Worm (Caenorhabditis elegans): Measurements from ENCODE around the gene T06A1.5.

Gene T06A1.5

DNA sequence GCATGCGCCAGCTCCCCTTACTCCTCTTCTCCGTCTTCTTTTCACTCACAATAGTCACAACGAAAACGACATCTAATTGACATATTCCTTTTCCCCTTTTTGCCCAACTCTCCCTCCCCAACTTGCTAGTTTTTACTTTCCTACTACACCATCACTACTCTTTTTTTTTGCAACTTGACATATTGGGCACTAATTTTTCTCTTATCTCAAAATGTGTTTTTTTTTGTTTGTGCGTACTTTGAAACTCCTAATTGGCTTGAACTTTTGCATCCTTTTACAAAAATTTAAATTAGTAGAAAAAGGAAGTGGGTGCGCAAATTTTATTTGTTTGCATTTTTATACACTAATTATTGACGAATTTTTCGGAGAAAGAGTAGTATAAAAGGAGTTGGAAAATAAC is 8.5 kb downstream of the T06A1.5 start:
- TF ChIP-seq nhr-76 (tag; optimal IDR thresholded peaks at IDR 0.05) (no peak), nhr-47 (tag; optimal IDR thresholded peaks at IDR 0.05) (peak; percentile 5), nhr-19 (GFP tag; conservative IDR thresholded peaks at IDR 0.05) (0 out of 2 replicates have a peak, but pooled peaks have one; percentile 7), tbx-2 (tag; optimal IDR thresholded peaks at IDR 0.05) (peak; percentile 45), ceh-8 (GFP tag; optimal IDR thresholded peaks at IDR 0.05) (peak; percentile 73), C04F5.9 (tag; optimal IDR thresholded peaks at IDR 0.05) (no peak), lin-14 (GFP tag; optimal IDR thresholded peaks at IDR 0.05) (peak; percentile 86)

DNA sequence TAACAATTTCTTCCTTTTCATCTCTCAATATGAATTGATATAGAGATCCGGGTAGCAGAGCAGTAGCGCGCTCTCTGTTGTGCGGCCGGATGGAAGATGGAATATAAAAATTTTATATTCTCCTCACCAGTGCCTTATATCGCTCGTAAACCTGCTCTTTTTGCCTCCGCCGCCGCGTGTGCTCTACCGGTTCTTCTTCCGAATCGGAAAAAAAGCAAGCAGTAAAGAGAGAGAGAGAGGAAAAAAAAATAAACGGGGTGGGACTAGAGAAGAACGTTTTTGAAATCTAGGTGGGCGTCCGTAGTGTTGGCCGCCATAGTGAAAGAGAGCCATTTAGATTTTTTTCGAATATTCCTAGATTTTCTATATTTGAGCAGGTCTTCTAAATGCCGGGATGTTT is 10.9 kb downstream of the T06A1.5 start, which contains the start of gene glb-25:
Gene glb-25, plus strand, starts transcription at position 301 of the 400 bp plus-strand sequence.
- TF ChIP-seq C34B4.2 (tag; optimal IDR thresholded peaks at IDR 0.05) (no peak), nhr-77 (tag; optimal IDR thresholded peaks at IDR 0.05) (no peak), snu-23 (GFP tag; optimal IDR thresholded peaks at IDR 0.05) (no peak), egl-27 (tag; optimal IDR thresholded peaks at IDR 0.05) (no peak), pax-3 (tag; optimal IDR thresholded peaks at IDR 0.05) (no peak), ceh-90 (tag; optimal IDR thresholded peaks at IDR 0.05) (no peak), F16B12.6 (tag; optimal IDR thresholded peaks at IDR 0.05) (no peak), ets-5 (GFP tag; IDR thresholded peaks at IDR 0.05) (no peak), zag-1 (tag; optimal IDR thresholded peaks at IDR 0.05) (no peak)

DNA sequence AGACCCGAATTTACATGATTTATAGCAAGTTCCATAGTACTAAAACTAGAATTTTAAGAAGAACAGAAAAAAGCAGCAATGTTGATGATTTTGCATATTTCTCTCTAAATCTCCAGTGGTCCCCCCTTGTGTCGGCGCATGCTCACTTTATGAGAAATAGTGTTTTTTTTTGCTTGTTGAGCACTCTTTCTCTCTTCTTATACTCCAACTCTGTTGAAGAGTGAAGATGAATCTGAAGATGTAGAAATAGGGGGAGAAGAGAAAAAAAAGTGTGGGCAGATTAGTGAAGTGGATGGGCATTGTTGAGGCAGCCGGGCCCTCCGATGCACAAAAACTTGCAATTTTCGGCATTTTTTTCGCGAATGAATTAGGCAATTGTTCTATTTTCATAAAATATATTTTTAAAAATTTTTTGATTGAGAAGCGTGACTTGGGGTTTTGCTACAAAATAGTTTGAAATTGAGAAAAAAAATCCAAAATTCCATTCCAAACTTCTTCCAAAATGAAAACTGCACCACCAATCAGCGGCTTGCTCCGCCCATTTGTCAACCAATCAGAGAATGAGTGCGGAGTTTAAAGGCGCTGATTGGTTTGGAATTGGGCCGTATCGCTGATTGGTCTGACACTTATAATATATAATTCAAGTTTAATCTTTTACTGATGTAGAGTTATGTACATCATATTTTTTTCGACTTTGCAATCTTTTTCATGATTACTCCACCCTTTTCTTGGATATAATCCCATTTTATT is 13.6 kb downstream of the T06A1.5 start:
- TF ChIP-seq lin-14 (GFP tag; optimal IDR thresholded peaks at IDR 0.05), result peak; percentile 87
- peak in 1 of 3 experiments; percentile 5 for TF ChIP-seq ceh-82 (tag; optimal IDR thresholded peaks at IDR 0.05)
- TF ChIP-seq fkh-4 (tag; optimal IDR thresholded peaks at IDR 0.05; ENCODE audit: borderline replicate concordance), result no peak
- TF ChIP-seq mep-1 (tag; optimal IDR thresholded peaks at IDR 0.05), result no peak

DNA sequence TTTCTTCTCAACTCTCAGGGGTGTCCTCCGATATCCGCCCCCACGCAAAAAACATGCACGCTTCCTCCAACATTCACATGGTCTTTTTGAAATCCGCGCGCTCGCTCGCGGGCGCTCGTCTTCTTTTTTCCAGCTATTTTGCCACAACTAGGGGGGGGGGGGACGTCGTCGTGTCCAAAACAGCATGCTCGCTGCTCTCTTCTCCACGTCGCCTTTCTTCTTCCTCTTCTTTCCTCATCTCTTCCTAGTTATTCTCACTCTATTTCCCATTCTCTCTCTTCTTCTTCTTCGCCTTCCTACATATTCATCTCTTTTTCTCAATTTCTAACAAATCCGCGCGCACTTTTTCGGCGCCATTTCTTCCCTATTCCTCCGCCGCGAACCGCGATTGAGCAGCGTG is 16.4 kb downstream of the T06A1.5 start:
- no peak for TF ChIP-seq jun-1 (tag; optimal IDR thresholded peaks at IDR 0.05)
- TF ChIP-seq skn-1 (tag; optimal IDR thresholded peaks at IDR 0.05), result no peak
- TF ChIP-seq unc-86 (tag; optimal IDR thresholded peaks at IDR 0.05), result peak; percentile 56
- TF ChIP-seq pag-3 (tag; optimal IDR thresholded peaks at IDR 0.05; ENCODE audit: borderline replicate concordance, insufficient read depth), result no peak
- TF ChIP-seq hlh-4 (tag; optimal IDR thresholded peaks at IDR 0.05), result no peak
- TF ChIP-seq irx-1 (tag; optimal IDR thresholded peaks at IDR 0.05), result peak; percentile 25
- TF ChIP-seq nhr-237 (tag; optimal IDR thresholded peaks at IDR 0.05), result no peak
- TF ChIP-seq fkh-10 (GFP tag; optimal IDR thresholded peaks at IDR 0.05), result peak; percentile 57
- TF ChIP-seq alr-1 (tag; optimal IDR thresholded peaks at IDR 0.05; ENCODE audit: borderline replicate concordance), result no peak
- no peak for TF ChIP-seq sox-4 (tag; optimal IDR thresholded peaks at IDR 0.05)
- TF ChIP-seq ama-1 (optimal IDR thresholded peaks at IDR 0.05), result no peak
- TF ChIP-seq fkh-8 (tag; optimal IDR thresholded peaks at IDR 0.05), result peak; percentile 91
- TF ChIP-seq unc-130 (tag; optimal IDR thresholded peaks at IDR 0.05), result no peak
- TF ChIP-seq lin-14 (GFP tag; optimal IDR thresholded peaks at IDR 0.05), result peak; percentile 98
- TF ChIP-seq dsc-1 (tag; optimal IDR thresholded peaks at IDR 0.05), result no peak
- no peak for TF ChIP-seq hpl-2 (GFP tag; optimal IDR thresholded peaks at IDR 0.05)
- TF ChIP-seq F16B12.6 (tag; optimal IDR thresholded peaks at IDR 0.05), result no peak
- TF ChIP-seq nhr-76 (tag; optimal IDR thresholded peaks at IDR 0.05), result no peak
- TF ChIP-seq hlh-17 (GFP tag; optimal IDR thresholded peaks at IDR 0.05; ENCODE audit: borderline replicate concordance), result no peak
- TF ChIP-seq elt-3 (tag; optimal IDR thresholded peaks at IDR 0.05), result no peak
- TF ChIP-seq lir-3 (tag; optimal IDR thresholded peaks at IDR 0.05; ENCODE audit: poor library complexity), result no peak
- TF ChIP-seq elt-2 (tag; optimal IDR thresholded peaks at IDR 0.05), result no peak
- peak; percentile 8; the same call in 1 of the 2 replicates for TF ChIP-seq isw-1 (GFP tag; IDR thresholded peaks at IDR 0.05)
- no peak for TF ChIP-seq unc-62 (GFP tag; optimal IDR thresholded peaks at IDR 0.05)
- TF ChIP-seq unc-30 (tag; optimal IDR thresholded peaks at IDR 0.05), result no peak
- TF ChIP-seq mep-1 (tag; optimal IDR thresholded peaks at IDR 0.05), result no peak
- no peak for TF ChIP-seq dpl-1 (GFP tag; optimal IDR thresholded peaks at IDR 0.05)
- no peak for TF ChIP-seq nhr-11 (tag; optimal IDR thresholded peaks at IDR 0.05)
- no peak for TF ChIP-seq nhr-84 (tag; optimal IDR thresholded peaks at IDR 0.05)
- TF ChIP-seq nhr-20 (tag; optimal IDR thresholded peaks at IDR 0.05), result no peak
- TF ChIP-seq grh-1 (GFP tag; IDR thresholded peaks at IDR 0.05), result no peak
